Worm (Caenorhabditis elegans): Measurements from ENCODE around the gene srlf-1.

Gene srlf-1

ce11 chrII:7794222-7794621, 3.8 kb downstream of the srlf-1 start, which contains the start of gene glr-4:
TSS of gene glr-4 (minus strand) at chrII:7794322.
- TF ChIP-seq hlh-8 (tag; optimal IDR thresholded peaks at IDR 0.05) (no peak), ceh-30 (tag; optimal IDR thresholded peaks at IDR 0.05) (no peak), hlh-6 (tag; optimal IDR thresholded peaks at IDR 0.05) (no peak), ceh-48 (tag; optimal IDR thresholded peaks at IDR 0.05) (no peak), nhr-232 (tag; optimal IDR thresholded peaks at IDR 0.05) (no peak), dmd-4 (tag; optimal IDR thresholded peaks at IDR 0.05; ENCODE audit: borderline replicate concordance) (no peak), ceh-18 (tag; optimal IDR thresholded peaks at IDR 0.05) (no peak), pha-2 (tag; optimal IDR thresholded peaks at IDR 0.05) (no peak), che-1 (tag; optimal IDR thresholded peaks at IDR 0.05) (no peak), unc-86 (tag; optimal IDR thresholded peaks at IDR 0.05) (no peak), mec-3 (tag; optimal IDR thresholded peaks at IDR 0.05; ENCODE audit: borderline replicate concordance) (no peak)

- TF ChIP-seq unc-42 (tag; optimal IDR thresholded peaks at IDR 0.05) (peak; percentile 82), dve-1 (tag; optimal IDR thresholded peaks at IDR 0.05) (no peak)
Measured at ce11 chrII:7795299-7795698, 4.9 kb downstream of the srlf-1 start.

- TF ChIP-seq ceh-30 (tag; optimal IDR thresholded peaks at IDR 0.05) = no peak
- peak; percentile 15 for TF ChIP-seq elt-2 (tag; optimal IDR thresholded peaks at IDR 0.05)
Measured at ce11 chrII:7801255-7801654, 10.9 kb downstream of the srlf-1 start.

- peak; percentile 53 for TF ChIP-seq rnt-1 (tag; optimal IDR thresholded peaks at IDR 0.05)
- no peak for TF ChIP-seq fax-1 (tag; optimal IDR thresholded peaks at IDR 0.05)
Measured at ce11 chrII:7801899-7802298, 11.5 kb downstream of the srlf-1 start.

ce11 chrII:7803174-7803573, 12.8 kb downstream of the srlf-1 start:
- TF ChIP-seq hlh-30 (tag; optimal IDR thresholded peaks at IDR 0.05; ENCODE audit: insufficient read depth) (no peak), ceh-45 (GFP tag; IDR thresholded peaks at IDR 0.05) (no peak), nfya-1 (tag; optimal IDR thresholded peaks at IDR 0.05) (no peak), zip-5 (tag; optimal IDR thresholded peaks at IDR 0.05) (no peak), mec-3 (tag; optimal IDR thresholded peaks at IDR 0.05; ENCODE audit: borderline replicate concordance) (no peak), lim-6 (tag; optimal IDR thresholded peaks at IDR 0.05) (no peak), fkh-6 (tag; optimal IDR thresholded peaks at IDR 0.05) (no peak), ceh-19 (GFP tag; optimal IDR thresholded peaks at IDR 0.05) (no peak), unc-42 (tag; optimal IDR thresholded peaks at IDR 0.05) (peak; percentile 49)

ce11 chrII:7806054-7806453, 15.7 kb downstream of the srlf-1 start:
- no peak for TF ChIP-seq sdc-2 (tag; optimal IDR thresholded peaks at IDR 0.05)

ce11 chrII:7806872-7807271, 16.5 kb downstream of the srlf-1 start:
- no peak for TF ChIP-seq fax-1 (tag; optimal IDR thresholded peaks at IDR 0.05)
- no peak for TF ChIP-seq hlh-6 (tag; optimal IDR thresholded peaks at IDR 0.05)
- peak; percentile 35 for TF ChIP-seq ref-2 (tag; optimal IDR thresholded peaks at IDR 0.05)

ce11 chrII:7808153-7808552, 17.8 kb downstream of the srlf-1 start:
- TF ChIP-seq fkh-10 (GFP tag; optimal IDR thresholded peaks at IDR 0.05) = no peak
- no peak for TF ChIP-seq mec-3 (tag; optimal IDR thresholded peaks at IDR 0.05; ENCODE audit: borderline replicate concordance)
- no peak for TF ChIP-seq pha-2 (tag; optimal IDR thresholded peaks at IDR 0.05)
- no peak for TF ChIP-seq ceh-31 (tag; optimal IDR thresholded peaks at IDR 0.05)
- TF ChIP-seq pag-3 (tag; optimal IDR thresholded peaks at IDR 0.05; ENCODE audit: borderline replicate concordance) = no peak
- no peak for TF ChIP-seq K09A11.1 (tag; optimal IDR thresholded peaks at IDR 0.05; ENCODE audit: insufficient read depth)
- no peak for TF ChIP-seq madf-2 (tag; optimal IDR thresholded peaks at IDR 0.05)
- no peak for TF ChIP-seq ceh-24 (tag; optimal IDR thresholded peaks at IDR 0.05)
- TF ChIP-seq ceh-34 (tag; optimal IDR thresholded peaks at IDR 0.05) = no peak
- no peak for TF ChIP-seq tbx-2 (tag; optimal IDR thresholded peaks at IDR 0.05)
- no peak for TF ChIP-seq hlh-13 (GFP tag; optimal IDR thresholded peaks at IDR 0.05)
- no peak for TF ChIP-seq ceh-18 (tag; optimal IDR thresholded peaks at IDR 0.05)
- TF ChIP-seq T23F11.4 (GFP tag; optimal IDR thresholded peaks at IDR 0.05) = no peak
- TF ChIP-seq ahr-1 (tag; optimal IDR thresholded peaks at IDR 0.05) = no peak
- no peak for TF ChIP-seq zip-5 (tag; optimal IDR thresholded peaks at IDR 0.05)
- no peak for TF ChIP-seq ttx-3 (tag; optimal IDR thresholded peaks at IDR 0.05)
- no peak for TF ChIP-seq ceh-22 (tag; optimal IDR thresholded peaks at IDR 0.05)
- no peak for TF ChIP-seq dmd-4 (tag; optimal IDR thresholded peaks at IDR 0.05; ENCODE audit: borderline replicate concordance)
- no peak for TF ChIP-seq lim-6 (tag; optimal IDR thresholded peaks at IDR 0.05)
